Worm (Caenorhabditis elegans): ENCODE measurements around the gene F56D2.5.

The F56D2.5 gene

DNA sequence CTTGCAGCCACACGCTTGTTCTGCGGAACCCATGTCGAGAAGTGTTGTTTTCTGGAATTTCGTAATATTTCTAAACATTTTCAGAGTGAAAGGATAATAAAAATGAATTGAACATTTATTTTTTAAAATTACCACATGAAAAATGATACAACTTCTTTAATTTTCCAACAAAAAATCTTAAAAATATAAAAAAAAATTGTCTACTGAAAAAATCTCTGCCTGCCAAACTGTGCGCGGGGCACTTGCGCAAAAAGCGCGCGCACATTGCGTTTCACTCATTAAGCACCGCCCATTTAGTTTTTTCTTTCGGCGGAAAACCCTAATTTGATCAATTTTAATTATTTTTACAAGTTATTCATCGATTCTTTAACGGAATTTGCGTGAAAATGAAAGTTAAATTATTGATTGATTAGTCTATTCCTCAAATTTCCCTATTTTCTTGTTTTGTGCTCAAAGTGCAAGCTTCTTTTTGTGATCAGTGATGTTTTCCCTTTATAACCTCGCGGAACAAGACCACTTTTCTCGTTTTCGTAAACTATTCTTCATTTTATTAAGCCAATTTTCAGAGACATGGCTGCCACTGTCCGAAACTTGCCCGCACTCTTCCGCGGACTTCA lies 26.2 kb downstream of the F56D2.5 start, which contains the start of the genes nmad-1 and hach-1 (continued):
- TF ChIP-seq nhr-10 (tag; optimal IDR thresholded peaks at IDR 0.05) (peak; percentile 42), sdz-12 (GFP tag; optimal IDR thresholded peaks at IDR 0.05) (no peak), hmg-1.1 (GFP tag; IDR thresholded peaks at IDR 0.05) (peak; percentile 80), madf-9 (GFP tag; conservative IDR thresholded peaks at IDR 0.05) (0 out of 2 replicates have a peak, but pooled peaks have one; percentile 34), nhr-102 (tag; optimal IDR thresholded peaks at IDR 0.05) (peak; percentile 68), vab-7 (GFP tag; IDR thresholded peaks at IDR 0.05) (peak; percentile 73), mxl-3 (GFP tag; optimal IDR thresholded peaks at IDR 0.05) (no peak), T20F7.1 (GFP tag; optimal IDR thresholded peaks at IDR 0.05) (peak; percentile 64), ceh-44 (GFP tag; IDR thresholded peaks at IDR 0.05) (no peak), nhr-42 (GFP tag; IDR thresholded peaks at IDR 0.05) (0 out of 2 replicates have a peak, but pooled peaks have one; percentile 46), T26A8.4 (GFP tag; IDR thresholded peaks at IDR 0.05) (peak; percentile 65; the same call in 1 of the 2 replicates), nhr-28 (tag; optimal IDR thresholded peaks at IDR 0.05) (peak; percentile 27), lin-13 (GFP tag; optimal IDR thresholded peaks at IDR 0.05) (peak; percentile 43), nhr-77 (tag; optimal IDR thresholded peaks at IDR 0.05) (peak; percentile 14), duxl-1 (tag; optimal IDR thresholded peaks at IDR 0.05; ENCODE audit: poor library complexity) (peak; percentile 89), fos-1 (tag; optimal IDR thresholded peaks at IDR 0.05) (no peak), egl-43 (GFP tag; IDR thresholded peaks at IDR 0.05) (0 out of 2 replicates have a peak, but pooled peaks have one; percentile 57), unc-130 (GFP tag; optimal IDR thresholded peaks at IDR 0.05) (peak; percentile 53), lin-38 (GFP tag; IDR thresholded peaks at IDR 0.05) (peak; percentile 79), fkh-10 (GFP tag; optimal IDR thresholded peaks at IDR 0.05) (peak; percentile 36), D1046.2 (GFP tag; IDR thresholded peaks at IDR 0.05) (no peak), nhr-6 (tag; optimal IDR thresholded peaks at IDR 0.05) (peak; percentile 48), daf-12 (tag; optimal IDR thresholded peaks at IDR 0.05) (no peak), daf-19 (GFP tag; conservative IDR thresholded peaks at IDR 0.05) (0 out of 2 replicates have a peak, but pooled peaks have one; percentile 48), spr-1 (tag; optimal IDR thresholded peaks at IDR 0.05) (peak; percentile 34), Y5F2A.4 (GFP tag; optimal IDR thresholded peaks at IDR 0.05) (no peak), php-3 (GFP tag; IDR thresholded peaks at IDR 0.05) (0 out of 2 replicates have a peak, but pooled peaks have one; percentile 46), ceh-20 (GFP tag; IDR thresholded peaks at IDR 0.05) (peak; percentile 59; the same call in 1 of the 2 replicates), F44E2.7 (GFP tag; IDR thresholded peaks at IDR 0.05) (no peak), F37D6.2 (tag; optimal IDR thresholded peaks at IDR 0.05) (peak; percentile 26), dve-1 (tag; optimal IDR thresholded peaks at IDR 0.05; ENCODE audit: insufficient read depth) (peak; percentile 79), F10B5.3 (tag; optimal IDR thresholded peaks at IDR 0.05) (peak; percentile 14), arid-1 (GFP tag; conservative IDR thresholded peaks at IDR 0.05) (0 out of 2 replicates have a peak, but pooled peaks have one; percentile 47), rbr-2 (tag; optimal IDR thresholded peaks at IDR 0.05) (peak; percentile 75), daf-16 (GFP tag; optimal IDR thresholded peaks at IDR 0.05) (peak; percentile 18 to 49), daf-16 (tag; optimal IDR thresholded peaks at IDR 0.05) (peak; percentile 48), nhr-48 (tag; optimal IDR thresholded peaks at IDR 0.05) (peak; percentile 69)

DNA sequence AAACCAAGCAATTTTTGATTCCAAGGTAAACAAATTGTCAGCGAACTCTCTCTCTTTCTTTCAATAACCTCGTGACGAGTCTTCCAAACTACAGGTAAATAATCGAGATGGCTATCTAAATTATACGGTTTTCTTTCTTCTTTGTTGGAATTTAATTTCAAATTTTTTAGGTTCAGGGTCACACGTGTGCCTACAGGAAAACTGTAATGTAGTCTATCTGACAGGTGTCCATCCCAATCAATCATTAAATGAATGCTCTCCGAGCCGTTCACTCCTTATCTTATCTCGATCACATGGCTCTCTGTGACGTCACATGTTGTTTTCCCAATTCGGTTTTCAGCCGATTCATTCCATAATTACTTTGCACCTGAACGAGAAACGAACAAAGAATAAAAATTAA lies 28.1 kb downstream of the F56D2.5 start:
- TF ChIP-seq pha-4 (GFP tag; IDR thresholded peaks at IDR 0.05) (0 out of 2 replicates have a peak, but pooled peaks have one; percentile 23), pha-4 (tag; optimal IDR thresholded peaks at IDR 0.05) (no peak), hmg-1.1 (GFP tag; IDR thresholded peaks at IDR 0.05) (no peak), nhr-25 (tag; optimal IDR thresholded peaks at IDR 0.05; ENCODE audit: borderline replicate concordance, insufficient read depth) (no peak), unc-62 (GFP tag; optimal IDR thresholded peaks at IDR 0.05 in 1 of 2) (peak; percentile 5 to 26), unc-62 (tag; optimal IDR thresholded peaks at IDR 0.05) (no peak), F10B5.3 (tag; optimal IDR thresholded peaks at IDR 0.05) (no peak), mdt-29 (GFP tag; IDR thresholded peaks at IDR 0.05) (peak; percentile 80; the same call in 1 of the 2 replicates), ceh-44 (GFP tag; IDR thresholded peaks at IDR 0.05) (no peak), F26F4.8 (GFP tag; conservative IDR thresholded peaks at IDR 0.05) (no peak), egl-43 (GFP tag; IDR thresholded peaks at IDR 0.05) (no peak), dve-1 (tag; optimal IDR thresholded peaks at IDR 0.05; ENCODE audit: insufficient read depth) (peak; percentile 93), F37D6.2 (tag; optimal IDR thresholded peaks at IDR 0.05) (no peak), hlh-11 (tag; optimal IDR thresholded peaks at IDR 0.05) (peak; percentile 77), mep-1 (tag; optimal IDR thresholded peaks at IDR 0.05) (peak; percentile 40), cey-2 (tag; optimal IDR thresholded peaks at IDR 0.05; ENCODE audit: borderline replicate concordance, insufficient read depth) (no peak), ctbp-1 (GFP tag; IDR thresholded peaks at IDR 0.05) (no peak), unc-130 (GFP tag; optimal IDR thresholded peaks at IDR 0.05) (no peak), T20F7.1 (GFP tag; optimal IDR thresholded peaks at IDR 0.05) (no peak), ama-1 (optimal IDR thresholded peaks at IDR 0.05) (no peak)

Measured in whole organism, L4 larva.